Fruit fly (Drosophila melanogaster): ENCODE measurements around the gene CG31643.

Gene CG31643

DNA sequence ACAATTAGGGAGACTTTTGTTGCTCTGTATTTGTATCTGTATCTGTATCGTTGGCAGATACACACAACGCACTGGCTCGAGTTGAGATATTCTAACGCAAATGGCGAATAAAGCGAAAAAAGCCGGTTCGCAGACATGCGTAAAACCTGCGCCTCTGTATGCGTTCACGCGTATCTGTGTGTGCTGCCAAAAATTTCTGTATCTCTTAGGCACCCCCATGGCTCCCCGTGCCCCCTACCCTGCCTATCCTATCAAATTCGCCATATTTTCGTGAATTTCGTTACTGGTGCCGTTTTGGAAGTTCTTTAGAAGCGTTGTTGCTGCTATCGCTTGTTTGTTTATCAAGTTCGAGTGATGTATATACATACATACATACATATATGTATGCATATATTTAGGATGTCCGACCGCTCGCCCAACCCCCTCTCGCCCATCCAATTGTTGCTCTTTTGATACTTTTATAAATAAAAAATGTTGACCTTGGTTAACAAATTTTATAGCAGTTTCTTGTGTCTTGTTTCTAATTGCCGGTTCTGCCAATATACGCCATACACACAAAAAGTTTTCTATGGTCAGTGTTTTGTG is 47.9 kb downstream of the CG31643 start:
- TF ChIP-seq CG12605 (GFP tag; IDR thresholded peaks at IDR 0.05), result no peak
- no peak for TF ChIP-seq EcR (GFP tag; optimal IDR thresholded peaks at IDR 0.05)
- TF ChIP-seq CG14655 (GFP tag; optimal IDR thresholded peaks at IDR 0.05), result no peak
- TF ChIP-seq rn (GFP tag; IDR thresholded peaks at IDR 0.05), result no peak
- no peak for TF ChIP-seq CG13204 (GFP tag; optimal IDR thresholded peaks at IDR 0.05)
- no peak for TF ChIP-seq fd96Ca (GFP tag; IDR thresholded peaks at IDR 0.05)
- TF ChIP-seq CG9948 (tag; optimal IDR thresholded peaks at IDR 0.05), result no peak

DNA sequence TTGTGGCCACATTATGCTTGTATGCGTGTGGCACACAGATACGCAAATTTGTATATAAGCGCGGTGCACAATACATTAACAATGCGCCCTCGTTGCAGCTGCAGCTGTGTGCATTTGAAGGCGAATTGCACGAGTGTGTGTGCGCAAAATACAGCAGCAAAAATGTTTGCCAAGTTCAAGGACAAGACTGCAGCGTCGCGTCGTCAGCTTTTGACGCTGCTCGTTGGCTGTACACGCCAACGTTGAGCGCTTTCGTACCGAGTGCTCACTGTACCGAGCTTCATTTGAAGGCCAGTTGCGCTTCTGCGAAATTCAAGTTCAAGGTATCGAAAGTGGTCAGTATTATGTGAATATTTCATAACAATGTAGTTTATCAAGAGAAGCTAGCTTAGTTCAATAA is 48.9 kb downstream of the CG31643 start:
- TF ChIP-seq Pif1B (GFP tag; optimal IDR thresholded peaks at IDR 0.05), result no peak
- TF ChIP-seq rn (GFP tag; IDR thresholded peaks at IDR 0.05), result no peak
- no peak for TF ChIP-seq CG8301 (tag; optimal IDR thresholded peaks at IDR 0.05)
- TF ChIP-seq CG8159 (tag; optimal IDR thresholded peaks at IDR 0.05), result no peak
- no peak for TF ChIP-seq CG17806 (tag; optimal IDR thresholded peaks at IDR 0.05)
- TF ChIP-seq Snoo (tag; optimal IDR thresholded peaks at IDR 0.05), result no peak
- no peak for TF ChIP-seq CG32121 (GFP tag; IDR thresholded peaks at IDR 0.05)
- no peak for TF ChIP-seq CG13204 (GFP tag; optimal IDR thresholded peaks at IDR 0.05)
- TF ChIP-seq Ets98B (GFP tag; IDR thresholded peaks at IDR 0.05), result no peak
- no peak for TF ChIP-seq CG9948 (tag; optimal IDR thresholded peaks at IDR 0.05)
- TF ChIP-seq EcR (GFP tag; optimal IDR thresholded peaks at IDR 0.05), result no peak
- no peak for TF ChIP-seq gl (tag; optimal IDR thresholded peaks at IDR 0.05)

DNA sequence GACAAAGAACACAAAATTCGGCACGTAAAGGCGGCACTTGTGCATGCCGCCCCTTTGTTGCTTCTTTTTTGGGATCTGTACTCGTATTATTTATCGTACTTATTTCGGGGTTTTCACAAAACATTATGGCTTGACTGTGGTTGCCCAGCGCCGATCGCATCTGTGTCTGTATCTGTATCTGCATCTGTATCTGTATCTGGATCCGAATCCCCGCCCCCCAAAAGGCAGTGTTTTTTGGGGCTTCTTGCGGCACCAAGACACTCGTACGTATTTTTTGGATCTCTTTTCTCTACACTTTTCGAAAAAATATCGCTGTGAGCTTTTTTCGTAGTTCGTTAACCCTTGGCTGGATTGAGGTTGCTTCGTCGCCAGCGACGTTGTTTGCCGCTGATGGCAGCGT is 49.8 kb downstream of the CG31643 start:
- TF ChIP-seq CG12605 (GFP tag; IDR thresholded peaks at IDR 0.05), result no peak
- no peak for TF ChIP-seq EcR (GFP tag; optimal IDR thresholded peaks at IDR 0.05)
- TF ChIP-seq CG15710 (tag; optimal IDR thresholded peaks at IDR 0.05), result no peak
- TF ChIP-seq CG13204 (GFP tag; optimal IDR thresholded peaks at IDR 0.05), result no peak
- TF ChIP-seq CG34367 (tag; optimal IDR thresholded peaks at IDR 0.05), result no peak
- no peak for TF ChIP-seq D1 (tag; optimal IDR thresholded peaks at IDR 0.05)
- no peak for TF ChIP-seq CG4496 (GFP tag; IDR thresholded peaks at IDR 0.05)
- no peak for TF ChIP-seq rn (GFP tag; IDR thresholded peaks at IDR 0.05)
- TF ChIP-seq CG14655 (GFP tag; optimal IDR thresholded peaks at IDR 0.05), result no peak
- no peak for TF ChIP-seq fd96Ca (GFP tag; IDR thresholded peaks at IDR 0.05)
- TF ChIP-seq CG32121 (GFP tag; IDR thresholded peaks at IDR 0.05), result no peak
- no peak for TF ChIP-seq CG8159 (tag; optimal IDR thresholded peaks at IDR 0.05)
- TF ChIP-seq Ets98B (GFP tag; IDR thresholded peaks at IDR 0.05), result no peak
- TF ChIP-seq CG9948 (tag; optimal IDR thresholded peaks at IDR 0.05), result no peak
- no peak for TF ChIP-seq Pif1B (GFP tag; optimal IDR thresholded peaks at IDR 0.05)

DNA sequence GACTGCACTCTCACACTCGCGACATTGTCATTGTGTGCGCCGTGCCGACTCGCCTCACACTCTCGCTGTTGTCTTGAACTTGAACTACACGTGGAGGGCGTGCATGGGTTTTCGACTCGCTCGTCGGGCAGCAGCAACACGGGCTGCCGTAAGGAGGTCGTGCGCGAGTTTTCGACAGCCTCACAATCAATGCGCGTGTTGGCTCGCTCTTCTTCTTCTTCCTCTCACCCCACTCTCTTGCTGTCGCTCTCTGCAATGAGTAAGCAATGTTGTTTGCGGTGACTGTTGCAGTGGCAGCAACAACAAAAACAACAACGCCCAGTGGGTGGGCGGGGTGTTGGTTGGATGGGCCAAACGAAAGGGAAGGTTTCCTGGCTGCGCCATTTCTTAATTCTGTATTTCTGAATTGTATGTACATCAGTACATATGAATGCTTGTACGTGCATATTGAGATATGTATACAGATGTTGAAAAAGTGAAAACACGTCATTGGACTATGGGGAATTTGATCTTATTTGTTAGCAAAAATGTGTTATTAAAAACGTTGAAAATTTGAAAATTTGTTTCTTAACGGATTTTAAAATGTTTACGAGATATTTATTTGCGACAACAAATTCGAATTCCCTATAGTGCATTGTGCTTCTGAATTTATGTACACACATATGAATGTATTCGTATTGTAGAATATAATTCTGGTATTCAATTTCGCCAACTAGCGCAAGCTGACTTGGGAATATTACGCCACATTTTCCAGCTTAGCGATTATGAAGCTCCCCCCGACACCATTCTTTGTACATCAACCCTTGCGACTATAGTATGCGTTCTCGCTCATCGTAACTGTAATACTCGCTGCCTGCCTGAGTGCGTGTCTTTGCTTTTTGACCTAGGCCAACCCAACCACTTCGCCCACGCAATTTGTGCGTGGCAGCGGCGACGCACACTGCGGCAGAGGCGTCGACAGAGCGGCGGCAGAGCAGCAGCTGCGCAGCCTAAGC is 50.8 kb downstream of the CG31643 start:
- TF ChIP-seq CG32121 (GFP tag; IDR thresholded peaks at IDR 0.05) (peak; percentile 40; the same call in 1 of the 2 replicates), Ets98B (GFP tag; IDR thresholded peaks at IDR 0.05) (peak; percentile 55), D1 (tag; optimal IDR thresholded peaks at IDR 0.05) (no peak), Pif1B (GFP tag; optimal IDR thresholded peaks at IDR 0.05) (no peak), rn (GFP tag; IDR thresholded peaks at IDR 0.05) (no peak), CG4496 (GFP tag; IDR thresholded peaks at IDR 0.05) (peak; percentile 93), CG8159 (tag; optimal IDR thresholded peaks at IDR 0.05) (no peak), EcR (GFP tag; optimal IDR thresholded peaks at IDR 0.05) (peak; percentile 99), CG34367 (tag; optimal IDR thresholded peaks at IDR 0.05) (peak; percentile 2), CG13204 (GFP tag; optimal IDR thresholded peaks at IDR 0.05) (peak; percentile 83), CG14655 (GFP tag; optimal IDR thresholded peaks at IDR 0.05) (no peak), CG12605 (GFP tag; IDR thresholded peaks at IDR 0.05) (no peak; the same call in 1 of the 2 replicates), CG17806 (tag; optimal IDR thresholded peaks at IDR 0.05) (no peak), fd96Ca (GFP tag; IDR thresholded peaks at IDR 0.05) (peak; percentile 73), Snoo (tag; optimal IDR thresholded peaks at IDR 0.05) (peak; percentile 70), CG9948 (tag; optimal IDR thresholded peaks at IDR 0.05) (peak; percentile 2), CG10348 (GFP tag; IDR thresholded peaks at IDR 0.05) (no peak), CG15710 (tag; optimal IDR thresholded peaks at IDR 0.05) (no peak), CG8301 (tag; optimal IDR thresholded peaks at IDR 0.05) (no peak), gl (tag; optimal IDR thresholded peaks at IDR 0.05) (peak; percentile 45), Pif1A (GFP tag; optimal IDR thresholded peaks at IDR 0.05) (no peak)

DNA sequence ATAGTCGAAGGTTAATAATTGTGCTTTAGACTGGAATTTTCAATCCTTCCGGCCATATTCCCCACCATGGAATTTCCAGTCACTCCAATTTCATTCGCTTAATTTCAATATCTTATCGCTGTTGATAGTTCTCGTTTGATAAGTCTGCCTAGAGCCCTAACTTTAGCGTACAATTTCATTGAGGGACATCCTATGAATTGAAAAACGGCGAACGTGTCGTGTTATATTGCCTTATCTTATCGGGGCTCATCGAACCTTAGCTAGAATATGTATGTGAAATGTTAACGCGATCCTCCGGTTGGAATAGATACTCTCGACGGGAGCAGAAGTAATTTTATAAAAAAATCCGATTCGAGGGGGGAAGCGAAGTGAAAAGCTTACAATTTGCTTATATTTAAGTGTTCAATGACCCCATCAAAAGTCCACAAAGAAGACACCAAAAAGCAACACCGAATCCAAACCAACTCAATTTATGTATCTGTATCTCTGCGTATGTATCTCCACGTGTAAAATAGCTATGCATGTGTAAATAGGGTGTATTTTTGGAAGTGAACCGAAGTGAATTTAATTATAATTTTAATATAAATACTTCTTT is 51.8 kb downstream of the CG31643 start:
- TF ChIP-seq rn (GFP tag; IDR thresholded peaks at IDR 0.05) (no peak), CG9948 (tag; optimal IDR thresholded peaks at IDR 0.05) (no peak), CG8301 (tag; optimal IDR thresholded peaks at IDR 0.05) (no peak), Pif1B (GFP tag; optimal IDR thresholded peaks at IDR 0.05) (no peak), fd96Ca (GFP tag; IDR thresholded peaks at IDR 0.05) (no peak), Pif1A (GFP tag; optimal IDR thresholded peaks at IDR 0.05) (no peak), CG17806 (tag; optimal IDR thresholded peaks at IDR 0.05) (no peak), CG10348 (GFP tag; IDR thresholded peaks at IDR 0.05) (no peak), CG13204 (GFP tag; optimal IDR thresholded peaks at IDR 0.05) (no peak), CG32121 (GFP tag; IDR thresholded peaks at IDR 0.05) (no peak), CG12605 (GFP tag; IDR thresholded peaks at IDR 0.05) (no peak)
